Worm (Caenorhabditis elegans): ENCODE data around the gene Y82E9BR.5.
A peak's percentile ranks its signal among the peaks of the same experiment; 100 is the strongest.

Gene Y82E9BR.5

ce11 chrIII:1403108-1403507, 18.9 kb downstream of the Y82E9BR.5 start, which contains the start of gene pals-18 (continued):
- TF ChIP-seq ztf-25 (GFP tag; IDR thresholded peaks at IDR 0.05) (no peak), Y79H2A.3 (GFP tag; conservative IDR thresholded peaks at IDR 0.05) (no peak)

- no peak for TF ChIP-seq unc-62 (GFP tag; optimal IDR thresholded peaks at IDR 0.05)
- TF ChIP-seq C06A6.2 (GFP tag; conservative IDR thresholded peaks at IDR 0.05), result no peak
- 0 out of 2 replicates have a peak, but pooled peaks have one; percentile 51 for TF ChIP-seq madf-3 (GFP tag; IDR thresholded peaks at IDR 0.05)
Observed at ce11 chrIII:1409139-1409538, 25.0 kb downstream of the Y82E9BR.5 start, which contains the start of gene Y82E9BR.22. TSS of gene Y82E9BR.22 (minus strand) at chrIII:1409239.

ce11 chrIII:1413125-1413837, 29.1 kb downstream of the Y82E9BR.5 start:
- TF ChIP-seq lsl-1 (GFP tag; optimal IDR thresholded peaks at IDR 0.05) (peak; percentile 41), efl-1 (GFP tag; optimal IDR thresholded peaks at IDR 0.05) (peak; percentile 23), lag-1 (GFP tag; IDR thresholded peaks at IDR 0.05) (no peak), madf-6 (GFP tag; IDR thresholded peaks at IDR 0.05) (peak; percentile 9; the same call in 1 of the 2 replicates), him-1 (tag; optimal IDR thresholded peaks at IDR 0.05) (no peak), cebp-1 (GFP tag; IDR thresholded peaks at IDR 0.05) (no peak), cebp-1 (tag; optimal IDR thresholded peaks at IDR 0.05) (no peak), F22D6.2 (tag; optimal IDR thresholded peaks at IDR 0.05) (no peak), pbrm-1 (GFP tag; IDR thresholded peaks at IDR 0.05) (no peak), mcd-1 (GFP tag; IDR thresholded peaks at IDR 0.05) (peak; percentile 63), madf-3 (GFP tag; IDR thresholded peaks at IDR 0.05) (peak; percentile 97), F57C9.4 (tag; optimal IDR thresholded peaks at IDR 0.05) (no peak), nhr-27 (tag; optimal IDR thresholded peaks at IDR 0.05) (no peak), dpff-1 (tag; optimal IDR thresholded peaks at IDR 0.05) (no peak), F55B11.4 (tag; optimal IDR thresholded peaks at IDR 0.05; ENCODE audit: borderline replicate concordance, insufficient read depth) (no peak), snpc-1.3 (tag; optimal IDR thresholded peaks at IDR 0.05; ENCODE audit: insufficient read depth) (peak; percentile 9), ztf-3 (GFP tag; optimal IDR thresholded peaks at IDR 0.05) (no peak), C06A6.2 (GFP tag; conservative IDR thresholded peaks at IDR 0.05) (no peak), snpc-3.4 (tag; optimal IDR thresholded peaks at IDR 0.05) (no peak), lin-54 (GFP tag; optimal IDR thresholded peaks at IDR 0.05) (peak; percentile 27), hsf-1 (GFP tag; IDR thresholded peaks at IDR 0.05) (no peak), dox-1 (GFP tag; IDR thresholded peaks at IDR 0.05) (0 out of 2 replicates have a peak, but pooled peaks have one; percentile 10), nfyb-1 (GFP tag; IDR thresholded peaks at IDR 0.05) (no peak)

ce11 chrIII:1413890-1414613, 29.9 kb downstream of the Y82E9BR.5 start, which contains the start of gene Y82E9BR.14:
TSS of gene Y82E9BR.14 (minus strand) at chrIII:1414116.
- TF ChIP-seq attf-5 (GFP tag; optimal IDR thresholded peaks at IDR 0.05) (no peak), F22D6.2 (tag; optimal IDR thresholded peaks at IDR 0.05) (no peak), pbrm-1 (GFP tag; IDR thresholded peaks at IDR 0.05) (no peak), nhr-90 (tag; optimal IDR thresholded peaks at IDR 0.05) (no peak), snpc-1.1 (tag; optimal IDR thresholded peaks at IDR 0.05; ENCODE audit: insufficient read depth) (no peak), ztf-28 (GFP tag; IDR thresholded peaks at IDR 0.05) (no peak), ekl-4 (GFP tag; IDR thresholded peaks at IDR 0.05) (no peak), egl-18 (GFP tag; IDR thresholded peaks at IDR 0.05) (no peak), hmg-1.2 (GFP tag; IDR thresholded peaks at IDR 0.05) (0 out of 2 replicates have a peak, but pooled peaks have one; percentile 9), ceh-27 (GFP tag; optimal IDR thresholded peaks at IDR 0.05) (no peak), xnd-1 (tag; optimal IDR thresholded peaks at IDR 0.05) (no peak), madf-3 (GFP tag; IDR thresholded peaks at IDR 0.05) (peak; percentile 85), Y53F4B.3 (GFP tag; IDR thresholded peaks at IDR 0.05) (no peak), T26A5.8 (tag; optimal IDR thresholded peaks at IDR 0.05) (peak; percentile 10), ccch-3 (GFP tag; optimal IDR thresholded peaks at IDR 0.05) (no peak), ceh-40 (GFP tag; IDR thresholded peaks at IDR 0.05) (no peak), hsf-1 (GFP tag; IDR thresholded peaks at IDR 0.05) (peak; percentile 42), let-526 (GFP tag; IDR thresholded peaks at IDR 0.05) (no peak), atf-7 (tag; optimal IDR thresholded peaks at IDR 0.05) (peak; percentile 74), nhr-80 (tag; optimal IDR thresholded peaks at IDR 0.05) (peak; percentile 53)

Data from whole organism, young adult.